Worm (Caenorhabditis elegans) whole organism, L2 larva: ENCODE results near the gene grsp-3.

Experiments used
- C34F6.9 ChIP-seq: fragments of 150-350 bp; optimal IDR thresholded peaks from 2 replicates; lab custom pipeline; 2014; ENCODE audit warnings: missing biosample characterization, missing genetic modification characterization
- F13H6.1 ChIP-seq: sonication (generic microtip); optimal IDR thresholded peaks from 2 replicates; lab custom pipeline; 2016; ENCODE audit warnings: missing genetic modification characterization, missing compliant biosample characterization
- R02D3.7 ChIP-seq: fragments of 150-350 bp; optimal IDR thresholded peaks from 2 replicates; lab custom pipeline; 2014; ENCODE audit warnings: missing biosample characterization, missing genetic modification characterization
- Y55F3AM.14 ChIP-seq: fragments of 200-800 bp; sonication (Bioruptor generic); optimal IDR thresholded peaks from 2 replicates; lab custom pipeline; 2018; ENCODE audit warnings: mild to moderate bottlenecking, missing genetic modification characterization, missing compliant biosample characterization
- aly-2 ChIP-seq: fragments of 150-350 bp; optimal IDR thresholded peaks from 2 replicates; lab custom pipeline; 2014; ENCODE audit warnings: missing biosample characterization, missing genetic modification characterization
- blmp-1 ChIP-seq: sonication (generic microtip); optimal IDR thresholded peaks from 2 replicates; lab custom pipeline; 2017; ENCODE audit warnings: missing genetic modification characterization, mild to moderate bottlenecking, missing compliant biosample characterization, antibody characterized with exemption, moderate library complexity; ENCODE audit not compliant: insufficient read depth
- ceh-82 ChIP-seq: fragments of 150-350 bp; optimal IDR thresholded peaks from 2 replicates; lab custom pipeline; 2014; ENCODE audit warnings: missing biosample characterization, missing genetic modification characterization
- crh-2 ChIP-seq: sonication (generic microtip); optimal IDR thresholded peaks from 2 replicates; lab custom pipeline; 2017; ENCODE audit warnings: missing biosample characterization, missing genetic modification characterization
- dmd-4 ChIP-seq: sonication (generic microtip); optimal IDR thresholded peaks from 2 replicates; lab custom pipeline; 2017; ENCODE audit warnings: missing biosample characterization, missing genetic modification characterization
- egl-27 ChIP-seq: sonication (generic microtip); optimal IDR thresholded peaks from 3 replicates; lab custom pipeline; 2017; ENCODE audit warnings: missing biosample characterization, missing genetic modification reagents, missing genetic modification characterization
- elt-1 ChIP-seq: fragments of 150-350 bp; optimal IDR thresholded peaks from 2 replicates; lab custom pipeline; 2014; ENCODE audit warnings: missing biosample characterization, missing genetic modification characterization
- fos-1 ChIP-seq: fragments of 150-350 bp; optimal IDR thresholded peaks from 2 replicates; lab custom pipeline; 2014; ENCODE audit warnings: missing biosample characterization, missing genetic modification characterization
- lin-39 ChIP-seq: fragments of 150-350 bp; optimal IDR thresholded peaks from 2 replicates; lab custom pipeline; 2014; ENCODE audit warnings: missing biosample characterization, missing genetic modification reagents, missing genetic modification characterization
- lsy-2 ChIP-seq, 2 experiments: fragments of 150-350 bp in 1 of 2; sonication (generic microtip) in 1 of 2; optimal IDR thresholded peaks; 2 replicates each; lab custom pipeline; 2014 to 2017; ENCODE audit warnings: missing biosample characterization in 2 of 2, missing genetic modification characterization in 2 of 2
- mdl-1 ChIP-seq, 2 experiments: fragments of 150-350 bp in 1 of 2; sonication (generic microtip) in 1 of 2; optimal IDR thresholded peaks; 2 replicates each; lab custom pipeline; 2017; ENCODE audit warnings: missing biosample characterization in 2 of 2, missing genetic modification characterization in 2 of 2
- nhr-10 ChIP-seq: sonication (generic microtip); optimal IDR thresholded peaks from 2 replicates; lab custom pipeline; 2017; ENCODE audit warnings: missing biosample characterization, missing genetic modification characterization
- nhr-11 ChIP-seq: fragments of 150-350 bp; optimal IDR thresholded peaks from 2 replicates; lab custom pipeline; 2014; ENCODE audit warnings: missing biosample characterization, missing genetic modification characterization
- nhr-12 ChIP-seq: fragments of 150-350 bp; optimal IDR thresholded peaks from 2 replicates; lab custom pipeline; 2014; ENCODE audit warnings: missing biosample characterization, missing genetic modification characterization
- nhr-129 ChIP-seq: fragments of 150-350 bp; optimal IDR thresholded peaks from 2 replicates; lab custom pipeline; 2014; ENCODE audit warnings: missing biosample characterization, missing genetic modification characterization
- nhr-21 ChIP-seq: fragments of 150-350 bp; optimal IDR thresholded peaks from 2 replicates; lab custom pipeline; 2014; ENCODE audit warnings: missing biosample characterization, missing genetic modification characterization
- nhr-23 ChIP-seq: fragments of 150-350 bp; optimal IDR thresholded peaks from 2 replicates; lab custom pipeline; 2014; ENCODE audit warnings: missing biosample characterization, missing genetic modification reagents, missing genetic modification characterization
- nhr-237 ChIP-seq: fragments of 150-350 bp; optimal IDR thresholded peaks from 2 replicates; lab custom pipeline; 2014; ENCODE audit warnings: missing biosample characterization, missing genetic modification characterization
- peb-1 ChIP-seq: fragments of 150-350 bp; optimal IDR thresholded peaks from 2 replicates; lab custom pipeline; 2014; ENCODE audit warnings: missing biosample characterization, missing genetic modification characterization
- sem-4 ChIP-seq: fragments of 150-350 bp; optimal IDR thresholded peaks from 2 replicates; lab custom pipeline; 2014; ENCODE audit warnings: missing biosample characterization, missing genetic modification reagents, missing genetic modification characterization
- skn-1 ChIP-seq: sonication (generic microtip); optimal IDR thresholded peaks from 2 replicates; lab custom pipeline; 2017; ENCODE audit warnings: missing biosample characterization, missing genetic modification characterization
- sma-9 ChIP-seq, 2 experiments: fragments of 150-350 bp in 1 of 2; sonication (generic microtip) in 1 of 2; optimal IDR thresholded peaks; 2 replicates each; lab custom pipeline; 2014 to 2016; ENCODE audit warnings: missing genetic modification characterization in 2 of 2, mild to moderate bottlenecking in 1 of 2, missing biosample characterization in 1 of 2, missing compliant biosample characterization in 1 of 2, missing genetic modification reagents in 1 of 2, moderate library complexity in 1 of 2
- unc-62 ChIP-seq: fragments of 150-350 bp; optimal IDR thresholded peaks from 2 replicates; lab custom pipeline; 2014; ENCODE audit warnings: missing biosample characterization, missing genetic modification reagents, missing genetic modification characterization
- zag-1 ChIP-seq: fragments of 150-350 bp; optimal IDR thresholded peaks from 2 replicates; lab custom pipeline; 2014; ENCODE audit warnings: missing biosample characterization, missing genetic modification characterization
- ztf-11 ChIP-seq: sonication (generic microtip); optimal IDR thresholded peaks from 2 replicates; lab custom pipeline; 2017; ENCODE audit warnings: missing biosample characterization, missing genetic modification characterization

grsp-3 gene

ce11 chrIV:7099377-7099776, 32.4 kb downstream of the grsp-3 start:
- TF ChIP-seq skn-1 (tag; lab: Kevin White, UChicago): no peak
- no peak for TF ChIP-seq dmd-4 (tag; lab: Kevin White, UChicago)
- peak in 1 of 2 experiments; percentile 53 for TF ChIP-seq lsy-2 (tag; optimal IDR thresholded peaks at IDR 0.05; lab: Kevin White, UChicago)
- no peak for TF ChIP-seq nhr-237 (tag; lab: Kevin White, UChicago)
- TF ChIP-seq blmp-1 (tag; lab: Kevin White, UChicago): no peak
- TF ChIP-seq fos-1: peak; percentile 12
- TF ChIP-seq nhr-129 (tag; lab: Kevin White, UChicago): peak; percentile 60
- TF ChIP-seq sma-9 (GFP tag; optimal IDR thresholded peaks at IDR 0.05; lab: Kevin White, UChicago): peak; percentile 71
- TF ChIP-seq sma-9 (tag; optimal IDR thresholded peaks at IDR 0.05; lab: Kevin White, UChicago): no peak
- TF ChIP-seq F13H6.1 (tag; lab: Kevin White, UChicago): peak; percentile 92
- peak; percentile 40 for TF ChIP-seq C34F6.9 (tag; lab: Kevin White, UChicago)
- TF ChIP-seq, all 48 proteins: peak for 6

- TF ChIP-seq nhr-11 (tag; lab: Kevin White, UChicago) (no peak), F13H6.1 (tag; lab: Kevin White, UChicago) (peak; percentile 74), sma-9 (GFP tag; optimal IDR thresholded peaks at IDR 0.05; lab: Kevin White, UChicago) (peak; percentile 48), sma-9 (tag; optimal IDR thresholded peaks at IDR 0.05; lab: Kevin White, UChicago) (no peak), C34F6.9 (tag; lab: Kevin White, UChicago) (peak; percentile 41), nhr-129 (tag; lab: Kevin White, UChicago) (peak; percentile 67), unc-62 (GFP tag; lab: Kevin White, UChicago) (no peak), dmd-4 (tag; lab: Kevin White, UChicago) (no peak)
Observed at ce11 chrIV:7098509-7099065, 33.1 kb downstream of the grsp-3 start, which contains the start of gene ZC477.4. TSS of gene ZC477.4 (minus strand) at chrIV:7098784.

- TF ChIP-seq lin-39 (tag; lab: Kevin White, UChicago): no peak
- no peak for TF ChIP-seq skn-1 (tag; lab: Kevin White, UChicago)
- TF ChIP-seq elt-1: no peak
- no peak for TF ChIP-seq mdl-1 (tag; optimal IDR thresholded peaks at IDR 0.05; lab: Kevin White, UChicago)
- no peak for TF ChIP-seq aly-2 (tag; lab: Kevin White, UChicago)
- no peak for TF ChIP-seq nhr-12
- no peak for TF ChIP-seq F13H6.1 (tag; lab: Kevin White, UChicago)
- no peak for TF ChIP-seq egl-27
- TF ChIP-seq blmp-1 (tag; lab: Kevin White, UChicago): no peak
- TF ChIP-seq Y55F3AM.14 (GFP tag; lab: Kevin White, UChicago): no peak
- TF ChIP-seq sem-4 (tag; lab: Kevin White, UChicago): no peak
- no peak for TF ChIP-seq nhr-10
- no peak for TF ChIP-seq nhr-129 (tag; lab: Kevin White, UChicago)
- no peak for TF ChIP-seq nhr-21 (tag; lab: Kevin White, UChicago)
- no peak for TF ChIP-seq zag-1
- no peak for TF ChIP-seq ceh-82 (tag; lab: Kevin White, UChicago)
- TF ChIP-seq ztf-11: no peak
- no peak for TF ChIP-seq lsy-2 (tag; optimal IDR thresholded peaks at IDR 0.05; lab: Kevin White, UChicago)
- no peak for TF ChIP-seq nhr-23 (tag; lab: Kevin White, UChicago)
Observed at ce11 chrIV:7097450-7097849, 34.3 kb downstream of the grsp-3 start.

- TF ChIP-seq sma-9 (GFP tag; optimal IDR thresholded peaks at IDR 0.05; lab: Kevin White, UChicago) (peak; percentile 72), sma-9 (tag; optimal IDR thresholded peaks at IDR 0.05; lab: Kevin White, UChicago) (no peak), ztf-11 (no peak)
Observed at ce11 chrIV:7096097-7096496, 35.6 kb downstream of the grsp-3 start.

- peak in 1 of 2 experiments; percentile 15 for TF ChIP-seq lsy-2 (tag; optimal IDR thresholded peaks at IDR 0.05; lab: Kevin White, UChicago)
- no peak for TF ChIP-seq R02D3.7 (tag; lab: Kevin White, UChicago)
- TF ChIP-seq crh-2 (tag; lab: Kevin White, UChicago): no peak
- TF ChIP-seq sma-9 (GFP tag; optimal IDR thresholded peaks at IDR 0.05; lab: Kevin White, UChicago): peak; percentile 28
- no peak for TF ChIP-seq sma-9 (tag; optimal IDR thresholded peaks at IDR 0.05; lab: Kevin White, UChicago)
- TF ChIP-seq nhr-129 (tag; lab: Kevin White, UChicago): peak; percentile 25
- TF ChIP-seq C34F6.9 (tag; lab: Kevin White, UChicago): peak; percentile 31
- peak; percentile 49 for TF ChIP-seq F13H6.1 (tag; lab: Kevin White, UChicago)
- no peak for TF ChIP-seq peb-1 (tag; lab: Kevin White, UChicago)
- peak; percentile 25 for TF ChIP-seq nhr-21 (tag; lab: Kevin White, UChicago)
- peak; percentile 27 for TF ChIP-seq blmp-1 (tag; lab: Kevin White, UChicago)
- TF ChIP-seq, all 48 proteins: peak for 7
Observed at ce11 chrIV:7095396-7095964, 36.2 kb downstream of the grsp-3 start.
